Worm (Caenorhabditis elegans): Measurements from ENCODE around the gene Y45G12B.2.

Gene Y45G12B.2

ce11 chrV:2720763-2721162 lies 26.2 kb downstream of the Y45G12B.2 start, which contains the start of gene srt-27:
Gene srt-27 (minus strand): TSS chrV:2720863.
- TF ChIP-seq ceh-34 (tag; optimal IDR thresholded peaks at IDR 0.05): no peak
- no peak for TF ChIP-seq hlh-30 (tag; optimal IDR thresholded peaks at IDR 0.05; ENCODE audit: insufficient read depth)
- TF ChIP-seq ttx-3 (tag; optimal IDR thresholded peaks at IDR 0.05): no peak
- TF ChIP-seq fax-1 (tag; optimal IDR thresholded peaks at IDR 0.05): no peak
- TF ChIP-seq zip-5 (tag; optimal IDR thresholded peaks at IDR 0.05): no peak
- no peak for TF ChIP-seq ama-1 (optimal IDR thresholded peaks at IDR 0.05)
- no peak for TF ChIP-seq hlh-15 (tag; optimal IDR thresholded peaks at IDR 0.05)
- no peak for TF ChIP-seq ceh-48 (tag; optimal IDR thresholded peaks at IDR 0.05)
- no peak for TF ChIP-seq hlh-6 (tag; optimal IDR thresholded peaks at IDR 0.05)
- no peak for TF ChIP-seq ceh-2 (tag; optimal IDR thresholded peaks at IDR 0.05)
- no peak for TF ChIP-seq unc-86 (tag; optimal IDR thresholded peaks at IDR 0.05)
- no peak for TF ChIP-seq T23F11.4 (GFP tag; optimal IDR thresholded peaks at IDR 0.05)
- TF ChIP-seq elt-4 (tag; optimal IDR thresholded peaks at IDR 0.05): no peak
- no peak for TF ChIP-seq nfya-1 (tag; optimal IDR thresholded peaks at IDR 0.05)

- TF ChIP-seq ceh-19 (GFP tag; optimal IDR thresholded peaks at IDR 0.05) (no peak), pax-1 (tag; optimal IDR thresholded peaks at IDR 0.05) (no peak), pha-4 (tag; optimal IDR thresholded peaks at IDR 0.05) (no peak), F13H6.1 (tag; optimal IDR thresholded peaks at IDR 0.05) (no peak), sox-4 (tag; optimal IDR thresholded peaks at IDR 0.05) (no peak), ets-4 (tag; optimal IDR thresholded peaks at IDR 0.05) (no peak), elt-2 (tag; optimal IDR thresholded peaks at IDR 0.05) (no peak), rnt-1 (tag; optimal IDR thresholded peaks at IDR 0.05) (no peak), npax-4 (tag; optimal IDR thresholded peaks at IDR 0.05) (no peak), C08G9.2 (tag; optimal IDR thresholded peaks at IDR 0.05) (no peak), ceh-31 (tag; optimal IDR thresholded peaks at IDR 0.05) (no peak), sox-2 (GFP tag; IDR thresholded peaks at IDR 0.05) (no peak), ceh-34 (tag; optimal IDR thresholded peaks at IDR 0.05) (no peak), pat-9 (tag; optimal IDR thresholded peaks at IDR 0.05) (no peak), pqm-1 (tag; optimal IDR thresholded peaks at IDR 0.05) (no peak), madf-2 (tag; optimal IDR thresholded peaks at IDR 0.05) (no peak)
Observed at ce11 chrV:2722555-2722954, 28.0 kb downstream of the Y45G12B.2 start, which contains the start of gene srg-60. Gene srg-60 (minus strand): TSS chrV:2722655.

ce11 chrV:2725225-2725624 lies 30.7 kb downstream of the Y45G12B.2 start, which contains the start of gene srg-59:
Gene srg-59 (minus strand): TSS chrV:2725325.
- TF ChIP-seq odd-2 (tag; optimal IDR thresholded peaks at IDR 0.05): no peak
- no peak for TF ChIP-seq zip-5 (tag; optimal IDR thresholded peaks at IDR 0.05)
- TF ChIP-seq dve-1 (tag; optimal IDR thresholded peaks at IDR 0.05): no peak
- TF ChIP-seq tbx-7 (tag; optimal IDR thresholded peaks at IDR 0.05): no peak
- TF ChIP-seq lim-6 (tag; optimal IDR thresholded peaks at IDR 0.05): no peak
- no peak for TF ChIP-seq unc-55 (GFP tag; optimal IDR thresholded peaks at IDR 0.05)
- TF ChIP-seq ceh-48 (tag; optimal IDR thresholded peaks at IDR 0.05): no peak
- no peak for TF ChIP-seq ceh-14 (tag; optimal IDR thresholded peaks at IDR 0.05)
- no peak for TF ChIP-seq ceh-9 (tag; optimal IDR thresholded peaks at IDR 0.05)

ce11 chrV:2727101-2727500 lies 32.5 kb downstream of the Y45G12B.2 start, which contains the start of gene str-13:
Gene str-13 (minus strand): TSS chrV:2727201.
- no peak for TF ChIP-seq syd-9 (tag; optimal IDR thresholded peaks at IDR 0.05)
- no peak for TF ChIP-seq C08G9.2 (tag; optimal IDR thresholded peaks at IDR 0.05)
- TF ChIP-seq ttx-3 (tag; optimal IDR thresholded peaks at IDR 0.05): no peak
- no peak for TF ChIP-seq C38D4.7 (GFP tag; optimal IDR thresholded peaks at IDR 0.05)
- no peak for TF ChIP-seq ref-2 (tag; optimal IDR thresholded peaks at IDR 0.05)
- no peak for TF ChIP-seq K09A11.1 (tag; optimal IDR thresholded peaks at IDR 0.05; ENCODE audit: insufficient read depth)
- TF ChIP-seq pros-1 (tag; optimal IDR thresholded peaks at IDR 0.05): no peak
- no peak for TF ChIP-seq odd-2 (tag; optimal IDR thresholded peaks at IDR 0.05)
- TF ChIP-seq ceh-34 (tag; optimal IDR thresholded peaks at IDR 0.05): no peak
- no peak for TF ChIP-seq ets-4 (tag; optimal IDR thresholded peaks at IDR 0.05)
- no peak for TF ChIP-seq tbx-7 (tag; optimal IDR thresholded peaks at IDR 0.05)
